Worm (Caenorhabditis elegans) whole organism, mixed stage, embryonic: ENCODE data around the gene T16G1.9.

Source experiments
- cnd-1 ChIP-seq: fragments of 200-800 bp; sonication (Bioruptor generic); optimal IDR thresholded peaks from 2 replicates; lab custom pipeline; 2018; ENCODE audit warnings: mild to moderate bottlenecking, missing genetic modification characterization, missing compliant biosample characterization
- lin-13 ChIP-seq: fragments of 150-350 bp; optimal IDR thresholded peaks from 2 replicates; lab custom pipeline; 2014; ENCODE audit warnings: missing biosample characterization, missing genetic modification characterization
- lsy-2 ChIP-seq: fragments of 150-350 bp; optimal IDR thresholded peaks from 2 replicates; lab custom pipeline; 2014; ENCODE audit warnings: missing biosample characterization, missing genetic modification characterization
- nhr-12 ChIP-seq: fragments of 150-350 bp; optimal IDR thresholded peaks from 2 replicates; lab custom pipeline; 2014; ENCODE audit warnings: missing biosample characterization, missing genetic modification characterization
- nhr-237 ChIP-seq: fragments of 150-350 bp; optimal IDR thresholded peaks from 2 replicates; lab custom pipeline; 2014; ENCODE audit warnings: missing biosample characterization, missing genetic modification characterization
- unc-62 ChIP-seq: fragments of 150-350 bp; optimal IDR thresholded peaks from 2 replicates; lab custom pipeline; 2014; ENCODE audit warnings: missing biosample characterization, missing genetic modification reagents, missing genetic modification characterization
- ztf-11 ChIP-seq: fragments of 150-350 bp; optimal IDR thresholded peaks from 2 replicates; lab custom pipeline; 2014; ENCODE audit warnings: missing biosample characterization, missing genetic modification characterization

DNA sequence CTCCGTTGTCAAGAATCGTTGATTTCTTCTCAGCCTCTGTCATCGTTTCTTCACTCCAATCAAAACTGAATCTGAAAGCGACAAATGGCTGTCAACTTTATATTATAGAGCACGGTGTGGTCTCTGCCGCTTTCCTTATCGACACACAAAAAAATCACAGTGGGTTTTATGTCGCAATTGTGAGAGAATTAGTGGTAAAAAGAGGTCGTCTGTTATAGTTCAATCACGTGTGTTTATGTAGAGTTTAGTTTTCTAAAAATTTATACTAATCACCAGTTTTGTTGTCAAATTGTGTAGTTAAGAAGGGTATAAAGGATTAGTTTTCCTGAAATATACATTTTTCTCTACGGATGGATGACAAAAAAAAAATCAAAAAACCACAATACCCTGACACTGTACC, 15.7 kb downstream of the T16G1.9 start, which contains the start of gene T16G1.7:
- TF ChIP-seq unc-62 (GFP tag; lab: Kevin White, UChicago): no peak
- TF ChIP-seq ztf-11 (tag; lab: Kevin White, UChicago): no peak
- TF ChIP-seq cnd-1 (tag; lab: Kevin White, UChicago): no peak
- no peak for TF ChIP-seq lin-13
- no peak for TF ChIP-seq nhr-237 (tag; lab: Kevin White, UChicago)
- TF ChIP-seq nhr-12 (tag; lab: Kevin White, UChicago): no peak
- no peak for TF ChIP-seq lsy-2 (tag; lab: Kevin White, UChicago)
